Worm (Caenorhabditis elegans): Measurements from ENCODE around the gene fkh-6.

- TF ChIP-seq ceh-36 (tag; optimal IDR thresholded peaks at IDR 0.05): no peak
- TF ChIP-seq ama-1 (optimal IDR thresholded peaks at IDR 0.05): no peak
- no peak for TF ChIP-seq ceh-13 (GFP tag; optimal IDR thresholded peaks at IDR 0.05)
- TF ChIP-seq F13C5.2 (tag; optimal IDR thresholded peaks at IDR 0.05): no peak
- TF ChIP-seq hmbx-1 (tag; optimal IDR thresholded peaks at IDR 0.05): no peak
- no peak for TF ChIP-seq ets-7 (tag; optimal IDR thresholded peaks at IDR 0.05)
- TF ChIP-seq flt-1 (GFP tag; IDR thresholded peaks at IDR 0.05): no peak
- TF ChIP-seq tra-4 (tag; optimal IDR thresholded peaks at IDR 0.05): no peak
- TF ChIP-seq aly-1 (tag; optimal IDR thresholded peaks at IDR 0.05): no peak
- TF ChIP-seq hmg-4 (GFP tag; optimal IDR thresholded peaks at IDR 0.05): no peak
- no peak for TF ChIP-seq sea-1 (GFP tag; conservative IDR thresholded peaks at IDR 0.05)
- no peak for TF ChIP-seq scrt-1 (GFP tag; IDR thresholded peaks at IDR 0.05)
Measured at ce11 chrII:4372867-4373397, 10.3 kb downstream of the fkh-6 start.

All from whole organism, early embryonic.